Fruit fly (Drosophila melanogaster) whole organism, prepupa: ENCODE measurements around the gene CG10194.

ENCODE experiments used
- CG10631 ChIP-seq: fragments of 200-800 bp; sonication (Bioruptor generic); optimal IDR thresholded peaks from 2 replicates; lab custom pipeline; 2016; ENCODE audit warnings: missing biosample characterization, missing genetic modification characterization
- CG6808 ChIP-seq: fragments of 200-800 bp; sonication (Bioruptor generic); optimal IDR thresholded peaks from 3 replicates; lab custom pipeline; 2017; ENCODE audit warnings: missing biosample characterization, missing genetic modification characterization, mild to moderate bottlenecking, moderate library complexity, missing genetic modification reagents
- acj6 ChIP-seq: fragments of 200-800 bp; sonication (Bioruptor generic); optimal IDR thresholded peaks from 3 replicates; lab custom pipeline; 2016; ENCODE audit warnings: missing biosample characterization, missing genetic modification characterization
- eg ChIP-seq: fragments of 200-800 bp; sonication (Bioruptor generic); IDR thresholded peaks from 3 replicates; pipeline ENCODE4 v1.3.6; 2022; ENCODE audit warnings: missing biosample characterization, missing genetic modification characterization
- fd85E ChIP-seq: fragments of 200-800 bp; sonication (Bioruptor generic); optimal IDR thresholded peaks from 3 replicates; lab custom pipeline; 2016; ENCODE audit warnings: missing biosample characterization, missing genetic modification characterization

dm6 chr2L:19455723-19456122, 34.2 kb downstream of the CG10194 start:
- TF ChIP-seq fd85E (GFP tag; lab: Kevin White, UChicago) (no peak), eg (GFP tag; lab: Robert Waterston, UW) (no peak), CG6808 (no peak), CG10631 (GFP tag; lab: Kevin White, UChicago) (no peak), acj6 (GFP tag; lab: Kevin White, UChicago) (no peak)
